Worm (Caenorhabditis elegans) whole organism, L4/young adult: ENCODE measurements around the gene F33C8.2.

Experiments used
- W03F9.2 ChIP-seq: fragments of 150-350 bp; optimal IDR thresholded peaks from 2 replicates; lab custom pipeline; 2014; ENCODE audit warnings: missing biosample characterization, missing genetic modification characterization
- dao-5 ChIP-seq: sonication (generic microtip); optimal IDR thresholded peaks from 2 replicates; lab custom pipeline; 2016; ENCODE audit warnings: missing genotype, missing genetic modification characterization, moderate library complexity, missing compliant biosample characterization
- him-1 ChIP-seq: sonication (generic microtip); optimal IDR thresholded peaks from 2 replicates; lab custom pipeline; 2016; ENCODE audit warnings: missing genotype, missing genetic modification reagents, missing genetic modification characterization, missing compliant biosample characterization

The F33C8.2 gene

DNA sequence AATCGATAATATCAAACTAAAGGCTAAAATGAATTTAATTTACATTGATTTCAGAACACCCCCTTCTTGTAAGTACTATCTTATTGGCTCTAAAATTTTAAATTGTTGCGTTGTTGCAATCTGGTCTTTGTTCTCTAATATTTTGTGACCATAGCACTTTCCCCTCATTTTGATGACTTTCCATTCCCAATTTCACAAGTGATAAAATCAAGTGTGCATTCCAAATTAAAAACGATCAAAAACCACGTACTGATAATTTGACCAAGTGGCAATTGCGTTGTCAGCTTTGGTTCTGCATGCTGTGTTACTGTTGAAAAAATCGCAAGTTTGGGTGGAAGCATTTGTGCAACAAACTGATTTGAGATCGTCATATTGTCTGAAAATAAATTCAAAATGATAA lies 49.1 kb downstream of the F33C8.2 start:
- TF ChIP-seq dao-5 (no peak), him-1 (tag; lab: Kevin White, UChicago) (no peak), W03F9.2 (tag; lab: Kevin White, UChicago) (no peak)

DNA sequence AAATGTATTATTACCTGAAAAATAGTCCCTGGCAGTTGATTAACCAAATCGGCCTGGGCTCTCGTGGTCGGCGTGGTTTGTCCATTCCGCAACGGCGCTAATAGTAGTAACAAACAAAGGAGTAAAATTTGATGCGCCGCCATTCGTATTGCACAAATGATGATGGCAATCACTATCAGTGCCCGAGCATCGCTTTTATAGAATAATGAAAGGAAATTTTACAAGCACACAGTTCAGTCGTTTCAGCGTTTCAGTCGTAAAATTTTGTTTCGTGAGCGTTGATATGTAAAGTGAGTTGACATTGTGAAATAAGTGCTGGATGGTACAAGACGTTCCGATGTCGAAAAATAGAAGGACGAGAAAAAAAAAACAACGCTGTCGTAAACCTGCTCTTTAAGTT lies 50.5 kb downstream of the F33C8.2 start, which contains the start of gene Y16B4A.2:
TSS of gene Y16B4A.2 (minus strand) at position 170 of the 400 bp plus-strand sequence.
- no peak for TF ChIP-seq dao-5
- TF ChIP-seq W03F9.2 (tag; lab: Kevin White, UChicago) = no peak
- TF ChIP-seq him-1 (tag; lab: Kevin White, UChicago) = no peak

DNA sequence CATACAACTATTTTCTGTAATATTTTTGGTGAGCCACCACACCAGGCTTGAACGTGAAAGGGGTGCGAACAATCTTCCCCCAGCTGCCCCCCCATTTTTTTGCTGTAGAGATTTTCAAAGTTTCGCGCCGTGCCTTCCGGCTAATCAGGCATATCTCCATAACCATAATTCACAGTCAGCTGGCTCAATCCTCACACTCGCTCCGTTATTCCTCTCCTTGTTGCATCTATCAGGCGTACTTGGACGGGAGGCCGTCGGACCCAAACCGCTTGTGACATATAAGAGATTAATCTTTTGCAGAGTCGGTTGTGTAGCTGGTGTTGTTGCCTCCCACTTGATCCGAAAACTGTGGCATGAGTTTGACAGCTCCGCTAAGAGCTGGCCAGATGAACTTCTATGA lies 52.0 kb downstream of the F33C8.2 start, which contains the start of gene unc-3:
TSS of gene unc-3 (plus strand) at position 301 of the 400 bp plus-strand sequence.
- TF ChIP-seq him-1 (tag; lab: Kevin White, UChicago) = no peak
- TF ChIP-seq W03F9.2 (tag; lab: Kevin White, UChicago) = no peak
- TF ChIP-seq dao-5 = no peak

DNA sequence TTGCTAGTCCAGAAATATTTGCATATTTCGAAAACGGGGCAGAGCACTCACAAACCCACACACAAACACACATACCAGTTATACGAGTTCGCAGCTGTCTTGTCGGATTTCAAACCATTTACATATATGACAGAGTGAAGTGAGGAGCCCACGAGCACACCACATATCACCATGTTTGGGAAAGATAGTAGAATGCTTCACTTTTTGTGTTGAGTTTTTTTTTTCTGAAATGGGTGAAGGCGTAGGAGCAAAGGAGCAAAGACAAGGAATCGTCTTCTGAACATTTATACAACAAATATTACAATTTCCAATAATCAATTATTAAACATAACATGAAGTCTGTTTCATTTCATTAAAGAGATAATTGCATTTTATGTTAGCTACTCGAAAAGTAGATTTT lies 54.0 kb downstream of the F33C8.2 start:
- TF ChIP-seq dao-5 (no peak), him-1 (tag; lab: Kevin White, UChicago) (no peak), W03F9.2 (tag; lab: Kevin White, UChicago) (no peak)
